Worm (Caenorhabditis elegans) whole organism, late embryonic: ENCODE results near the gene tbb-2.

Experiments
- C08G9.2 ChIP-seq: sonication (generic microtip); optimal IDR thresholded peaks from 2 replicates; lab custom pipeline; 2016; ENCODE audit warnings: mild to moderate bottlenecking, missing genetic modification characterization, moderate library complexity, missing compliant biosample characterization
- F13H6.1 ChIP-seq: sonication (generic microtip); optimal IDR thresholded peaks from 2 replicates; lab custom pipeline; 2016; ENCODE audit warnings: missing genetic modification characterization, missing compliant biosample characterization
- K02D7.2 ChIP-seq: sonication (generic microtip); optimal IDR thresholded peaks from 2 replicates; lab custom pipeline; 2017; ENCODE audit warnings: mild to moderate bottlenecking, missing genetic modification characterization, missing compliant biosample characterization
- K09A11.1 ChIP-seq: sonication (generic microtip); optimal IDR thresholded peaks from 2 replicates; lab custom pipeline; 2017; ENCODE audit warnings: antibody characterized with exemption, mild to moderate bottlenecking, missing genetic modification characterization, missing compliant biosample characterization; ENCODE audit not compliant: insufficient read depth
- T23F11.4 ChIP-seq: fragments of 200-800 bp; sonication (Bioruptor generic); optimal IDR thresholded peaks from 2 replicates; lab custom pipeline; 2018; ENCODE audit warnings: mild to moderate bottlenecking, missing genetic modification characterization, missing compliant biosample characterization
- ahr-1 ChIP-seq: sonication (generic microtip); optimal IDR thresholded peaks from 2 replicates; lab custom pipeline; 2016; ENCODE audit warnings: missing genetic modification characterization, missing compliant biosample characterization
- ceh-18 ChIP-seq: sonication (generic microtip); optimal IDR thresholded peaks from 2 replicates; lab custom pipeline; 2016; ENCODE audit warnings: missing genetic modification characterization, missing compliant biosample characterization
- ceh-22 ChIP-seq: sonication (generic microtip); optimal IDR thresholded peaks from 2 replicates; lab custom pipeline; 2017; ENCODE audit warnings: missing biosample characterization, missing genetic modification characterization
- ceh-24 ChIP-seq: sonication (generic microtip); optimal IDR thresholded peaks from 2 replicates; lab custom pipeline; 2016; ENCODE audit warnings: mild to moderate bottlenecking, missing genetic modification characterization, missing compliant biosample characterization
- ceh-34 ChIP-seq: sonication (generic microtip); optimal IDR thresholded peaks from 2 replicates; lab custom pipeline; 2016; ENCODE audit warnings: mild to moderate bottlenecking, missing genetic modification characterization, missing compliant biosample characterization
- ceh-45 ChIP-seq: fragments of 200-800 bp; sonication (Bioruptor generic); IDR thresholded peaks from 2 replicates; pipeline ENCODE4 v1.3.6; 2022; ENCODE audit warnings: missing genetic modification reagents, missing genetic modification characterization, missing compliant biosample characterization
- ceh-48 ChIP-seq: sonication (generic microtip); optimal IDR thresholded peaks from 2 replicates; lab custom pipeline; 2016; ENCODE audit warnings: missing genetic modification characterization, inconsistent platforms, missing compliant biosample characterization
- ceh-9 ChIP-seq: sonication (generic microtip); optimal IDR thresholded peaks from 2 replicates; lab custom pipeline; 2016; ENCODE audit warnings: mild to moderate bottlenecking, missing genetic modification characterization, inconsistent platforms, missing compliant biosample characterization
- che-1 ChIP-seq: sonication (generic microtip); optimal IDR thresholded peaks from 2 replicates; lab custom pipeline; 2016; ENCODE audit warnings: mild to moderate bottlenecking, missing genetic modification characterization, missing compliant biosample characterization
- dve-1 ChIP-seq: sonication (generic microtip); optimal IDR thresholded peaks from 2 replicates; lab custom pipeline; 2017; ENCODE audit warnings: antibody characterized with exemption, mild to moderate bottlenecking, missing genetic modification characterization, missing compliant biosample characterization
- elt-2 ChIP-seq: sonication (generic microtip); optimal IDR thresholded peaks from 2 replicates; lab custom pipeline; 2016; ENCODE audit warnings: missing genetic modification reagents, missing genetic modification characterization, missing compliant biosample characterization
- elt-4 ChIP-seq: sonication (generic microtip); optimal IDR thresholded peaks from 2 replicates; lab custom pipeline; 2016; ENCODE audit warnings: missing genetic modification characterization, missing compliant biosample characterization
- ets-4 ChIP-seq: sonication (generic microtip); optimal IDR thresholded peaks from 2 replicates; lab custom pipeline; 2016; ENCODE audit warnings: missing genetic modification characterization, missing compliant biosample characterization
- fkh-6 ChIP-seq: sonication (generic microtip); optimal IDR thresholded peaks from 2 replicates; lab custom pipeline; 2016; ENCODE audit warnings: missing genetic modification characterization, missing compliant biosample characterization
- gmeb-2 ChIP-seq: sonication (generic microtip); optimal IDR thresholded peaks from 2 replicates; lab custom pipeline; 2016; ENCODE audit warnings: missing genetic modification characterization, inconsistent platforms, missing compliant biosample characterization
- hlh-15 ChIP-seq: sonication (generic microtip); optimal IDR thresholded peaks from 2 replicates; lab custom pipeline; 2016; ENCODE audit warnings: missing genetic modification characterization, missing compliant biosample characterization
- hlh-30 ChIP-seq: sonication (generic microtip); optimal IDR thresholded peaks from 2 replicates; lab custom pipeline; 2017; ENCODE audit warnings: antibody characterized with exemption, missing genetic modification characterization, missing compliant biosample characterization; ENCODE audit not compliant: insufficient read depth
- hlh-6 ChIP-seq: sonication (generic microtip); optimal IDR thresholded peaks from 2 replicates; lab custom pipeline; 2016; ENCODE audit warnings: missing genotype, missing genetic modification characterization, missing compliant biosample characterization
- hlh-8 ChIP-seq: sonication (generic microtip); optimal IDR thresholded peaks from 2 replicates; lab custom pipeline; 2016; ENCODE audit warnings: missing genotype, missing genetic modification characterization, missing compliant biosample characterization
- mec-3 ChIP-seq: sonication (generic microtip); optimal IDR thresholded peaks from 2 replicates; lab custom pipeline; 2016; ENCODE audit warnings: borderline replicate concordance, missing genetic modification characterization, missing compliant biosample characterization
- nfya-1 ChIP-seq: sonication (generic microtip); optimal IDR thresholded peaks from 2 replicates; lab custom pipeline; 2017; ENCODE audit warnings: missing genetic modification characterization, mild to moderate bottlenecking, missing compliant biosample characterization, antibody characterized with exemption, moderate library complexity
- nhr-232 ChIP-seq: sonication (generic microtip); optimal IDR thresholded peaks from 2 replicates; lab custom pipeline; 2016; ENCODE audit warnings: missing genetic modification characterization, missing compliant biosample characterization
- odd-2 ChIP-seq: sonication (generic microtip); optimal IDR thresholded peaks from 2 replicates; lab custom pipeline; 2017; ENCODE audit warnings: antibody characterized with exemption, mild to moderate bottlenecking, missing genetic modification characterization, missing compliant biosample characterization
- pag-3 ChIP-seq: sonication (generic microtip); optimal IDR thresholded peaks from 2 replicates; lab custom pipeline; 2016; ENCODE audit warnings: missing compliant biosample characterization, missing genetic modification characterization, borderline replicate concordance
- pax-1 ChIP-seq: fragments of 150-350 bp; optimal IDR thresholded peaks from 2 replicates; lab custom pipeline; 2014; ENCODE audit warnings: missing biosample characterization, missing genetic modification characterization
- sdc-2 ChIP-seq: sonication (generic microtip); optimal IDR thresholded peaks from 2 replicates; lab custom pipeline; 2016; ENCODE audit warnings: missing genotype, missing genetic modification characterization, missing compliant biosample characterization
- sox-2 ChIP-seq: fragments of 200-800 bp; sonication (Bioruptor generic); IDR thresholded peaks from 2 replicates; pipeline ENCODE4 v1.3.6; 2022; ENCODE audit warnings: missing genetic modification reagents, missing genetic modification characterization, missing compliant biosample characterization
- sox-4 ChIP-seq: sonication (generic microtip); optimal IDR thresholded peaks from 2 replicates; lab custom pipeline; 2017; ENCODE audit warnings: mild to moderate bottlenecking, missing genetic modification characterization, inconsistent platforms, missing compliant biosample characterization
- syd-9 ChIP-seq: sonication (generic microtip); optimal IDR thresholded peaks from 2 replicates; lab custom pipeline; 2016; ENCODE audit warnings: mild to moderate bottlenecking, missing genetic modification characterization, moderate library complexity, missing compliant biosample characterization
- unc-55 ChIP-seq: sonication (generic microtip); optimal IDR thresholded peaks from 2 replicates; lab custom pipeline; 2017; ENCODE audit warnings: missing biosample characterization, missing genetic modification reagents, missing genetic modification characterization
- zip-5 ChIP-seq: sonication (generic microtip); optimal IDR thresholded peaks from 2 replicates; lab custom pipeline; 2016; ENCODE audit warnings: missing genetic modification characterization, missing compliant biosample characterization
- ztf-16 ChIP-seq: sonication (generic microtip); optimal IDR thresholded peaks from 2 replicates; lab custom pipeline; 2017; ENCODE audit warnings: missing genetic modification characterization, missing compliant biosample characterization

tbb-2 gene

ce11 chrIII:3994457-3994856, 23.0 kb downstream of the tbb-2 start:
- TF ChIP-seq ceh-18 (peak; percentile 28), nfya-1 (tag; lab: Kevin White, UChicago) (no peak), sdc-2 (tag; lab: Kevin White, UChicago) (no peak), unc-55 (GFP tag; lab: Kevin White, UChicago) (peak; percentile 2), ztf-16 (tag; lab: Kevin White, UChicago) (no peak)

ce11 chrIII:3992089-3992488, 25.3 kb downstream of the tbb-2 start, which contains the start of gene glb-11:
TSS of gene glb-11 (minus strand) at chrIII:3992189.
- TF ChIP-seq ceh-34 (tag; lab: Kevin White, UChicago) (no peak), sox-2 (no peak), elt-2 (no peak), odd-2 (tag; lab: Kevin White, UChicago) (no peak), ztf-16 (tag; lab: Kevin White, UChicago) (no peak), F13H6.1 (tag; lab: Kevin White, UChicago) (no peak), ets-4 (tag; lab: Kevin White, UChicago) (no peak), ceh-24 (tag; lab: Kevin White, UChicago) (no peak), ceh-22 (tag; lab: Kevin White, UChicago) (no peak), hlh-8 (tag; lab: Kevin White, UChicago) (no peak), ceh-48 (no peak), hlh-15 (tag; lab: Kevin White, UChicago) (no peak), zip-5 (tag; lab: Kevin White, UChicago) (no peak), pag-3 (no peak), nfya-1 (tag; lab: Kevin White, UChicago) (no peak)

ce11 chrIII:3991362-3991761, 26.1 kb downstream of the tbb-2 start:
- TF ChIP-seq unc-55 (GFP tag; lab: Kevin White, UChicago), result no peak
- no peak for TF ChIP-seq T23F11.4
- no peak for TF ChIP-seq ahr-1 (tag; lab: Kevin White, UChicago)
- TF ChIP-seq odd-2 (tag; lab: Kevin White, UChicago), result no peak
- no peak for TF ChIP-seq syd-9
- TF ChIP-seq hlh-30, result no peak

- no peak for TF ChIP-seq mec-3 (tag; lab: Kevin White, UChicago)
- no peak for TF ChIP-seq C08G9.2 (tag; lab: Kevin White, UChicago)
- TF ChIP-seq elt-4, result no peak
- TF ChIP-seq K02D7.2 (tag; lab: Kevin White, UChicago), result no peak
- TF ChIP-seq K09A11.1, result no peak
- no peak for TF ChIP-seq fkh-6 (tag; lab: Kevin White, UChicago)
- no peak for TF ChIP-seq hlh-30
- TF ChIP-seq che-1, result no peak
- no peak for TF ChIP-seq ceh-9 (tag; lab: Kevin White, UChicago)
- TF ChIP-seq pax-1, result no peak
- no peak for TF ChIP-seq dve-1 (tag; lab: Kevin White, UChicago)
- no peak for TF ChIP-seq nhr-232 (tag; lab: Kevin White, UChicago)
- no peak for TF ChIP-seq T23F11.4
- TF ChIP-seq ztf-16 (tag; lab: Kevin White, UChicago), result no peak
Observed at ce11 chrIII:3987759-3988158, 29.7 kb downstream of the tbb-2 start, which contains the start of gene C36E8.6. TSS of gene C36E8.6 (plus strand) at chrIII:3988059.

- TF ChIP-seq mec-3 (tag; lab: Kevin White, UChicago) (no peak), hlh-6 (tag; lab: Kevin White, UChicago) (no peak), sox-4 (tag; lab: Kevin White, UChicago) (no peak), pax-1 (no peak), ceh-45 (no peak), sdc-2 (tag; lab: Kevin White, UChicago) (no peak), K02D7.2 (tag; lab: Kevin White, UChicago) (no peak), gmeb-2 (no peak), ztf-16 (tag; lab: Kevin White, UChicago) (no peak), elt-4 (no peak), dve-1 (tag; lab: Kevin White, UChicago) (no peak), F13H6.1 (tag; lab: Kevin White, UChicago) (no peak)
Observed at ce11 chrIII:3986368-3986767, 31.1 kb downstream of the tbb-2 start, which contains the start of gene Y1A5A.1. TSS of gene Y1A5A.1 (minus strand) at chrIII:3986661.
